Worm (Caenorhabditis elegans) whole organism, L3 larva: ENCODE measurements around the gene srg-11.

Experiments used
- ceh-16 ChIP-seq: sonication (generic microtip); optimal IDR thresholded peaks from 2 replicates; lab custom pipeline; 2017; ENCODE audit warnings: missing biosample characterization, missing genetic modification characterization
- elt-1 ChIP-seq: fragments of 150-350 bp; optimal IDR thresholded peaks from 2 replicates; lab custom pipeline; 2014; ENCODE audit warnings: missing biosample characterization, missing genetic modification characterization
- elt-2 ChIP-seq: sonication (generic microtip); optimal IDR thresholded peaks from 2 replicates; lab custom pipeline; 2016; ENCODE audit warnings: missing genetic modification reagents, mild to moderate bottlenecking, missing genetic modification characterization, missing compliant biosample characterization
- nfya-1 ChIP-seq: sonication (generic microtip); optimal IDR thresholded peaks from 2 replicates; lab custom pipeline; 2017; ENCODE audit warnings: missing genetic modification characterization, mild to moderate bottlenecking, missing compliant biosample characterization, antibody characterized with exemption, moderate library complexity; ENCODE audit not compliant: insufficient read depth

ce11 chrIII:4697819-4698218 lies 18.0 kb downstream of the srg-11 start, which contains the start of gene dnj-18:
- TF ChIP-seq elt-2 (tag; lab: Kevin White, UChicago) (no peak), ceh-16 (tag; lab: Kevin White, UChicago) (no peak), nfya-1 (no peak), elt-1 (tag; lab: Kevin White, UChicago) (no peak)
